Fruit fly (Drosophila melanogaster) whole organism, embryonic: Measurements from ENCODE around the gene CG15818.

ENCODE experiments used
- Adf1 ChIP-seq: fragments of 200-800 bp; sonication (Bioruptor generic); IDR thresholded peaks from 2 replicates; pipeline ENCODE4 v1.3.6; 2022; ENCODE audit warnings: missing biosample characterization, missing genetic modification characterization
- BtbVII ChIP-seq: fragments of 200-800 bp; sonication (Bioruptor generic); optimal IDR thresholded peaks from 3 replicates; lab custom pipeline; 2017; ENCODE audit warnings: missing biosample characterization, mild to moderate bottlenecking, missing genetic modification characterization
- CG11696 ChIP-seq: fragments of 200-800 bp; sonication (Bioruptor generic); IDR thresholded peaks from 2 replicates; pipeline ENCODE4 v1.3.6; 2022; ENCODE audit warnings: missing biosample characterization, missing genetic modification characterization
- CG12071 ChIP-seq: fragments of 200-800 bp; sonication (Bioruptor generic); optimal IDR thresholded peaks from 3 replicates; lab custom pipeline; 2018; ENCODE audit warnings: missing biosample characterization, mild to moderate bottlenecking, missing genetic modification characterization
- CG13287 ChIP-seq: fragments of 200-800 bp; sonication (Bioruptor generic); IDR thresholded peaks from 2 replicates; pipeline ENCODE4 v1.3.6; 2022; ENCODE audit warnings: missing biosample characterization, missing genetic modification characterization; ENCODE audit not compliant: partially characterized antibody
- CG15479 ChIP-seq: fragments of 200-800 bp; sonication (Bioruptor generic); optimal IDR thresholded peaks from 3 replicates; lab custom pipeline; 2019; ENCODE audit warnings: missing biosample characterization, mild to moderate bottlenecking, missing genetic modification characterization, moderate library complexity
- CG15601 ChIP-seq: fragments of 200-800 bp; sonication (Bioruptor generic); optimal IDR thresholded peaks from 3 replicates; lab custom pipeline; 2019; ENCODE audit warnings: missing biosample characterization, mild to moderate bottlenecking, missing genetic modification characterization, moderate library complexity
- CG17385 ChIP-seq: fragments of 200-800 bp; sonication (Bioruptor generic); optimal IDR thresholded peaks from 3 replicates; lab custom pipeline; 2018; ENCODE audit warnings: missing biosample characterization, mild to moderate bottlenecking, missing genetic modification characterization
- CG17802 ChIP-seq: fragments of 200-800 bp; sonication (Bioruptor generic); optimal IDR thresholded peaks from 2 replicates; lab custom pipeline; 2018; ENCODE audit warnings: missing biosample characterization, mild to moderate bottlenecking, missing genetic modification characterization, moderate library complexity
- CG2202 ChIP-seq: fragments of 200-800 bp; sonication (Bioruptor generic); optimal IDR thresholded peaks from 2 replicates; lab custom pipeline; 2018; ENCODE audit warnings: missing biosample characterization, mild to moderate bottlenecking, missing genetic modification characterization
- CG2712 ChIP-seq: fragments of 200-800 bp; optimal IDR thresholded peaks from 3 replicates; lab custom pipeline; 2019; ENCODE audit warnings: missing biosample characterization, mild to moderate bottlenecking, missing genetic modification characterization, moderate library complexity
- CG2875 ChIP-seq: fragments of 200-800 bp; sonication (Bioruptor generic); optimal IDR thresholded peaks from 2 replicates; lab custom pipeline; 2017; ENCODE audit warnings: missing biosample characterization, mild to moderate bottlenecking, missing genetic modification characterization, missing genetic modification reagents
- CG31388 ChIP-seq: fragments of 200-800 bp; sonication (Bioruptor generic); optimal IDR thresholded peaks from 2 replicates; lab custom pipeline; 2016; ENCODE audit warnings: missing biosample characterization, missing genetic modification characterization
- CG8089 ChIP-seq: fragments of 200-800 bp; sonication (Bioruptor generic); optimal IDR thresholded peaks from 3 replicates; lab custom pipeline; 2016; ENCODE audit warnings: missing biosample characterization, missing genetic modification characterization
- CG8290 ChIP-seq, 3 experiments: fragments of 200-800 bp; sonication (Bioruptor generic); optimal IDR thresholded peaks; 2 replicates each; lab custom pipeline; 2016 to 2019; ENCODE audit warnings: missing biosample characterization in 3 of 3, missing genetic modification characterization in 3 of 3, mild to moderate bottlenecking in 2 of 3, moderate library complexity in 1 of 3
- D19B ChIP-seq: fragments of 200-800 bp; sonication (Bioruptor generic); optimal IDR thresholded peaks from 2 replicates; lab custom pipeline; 2017; ENCODE audit warnings: missing biosample characterization, mild to moderate bottlenecking, missing genetic modification characterization
- Dref ChIP-seq: fragments of 200-800 bp; sonication (Bioruptor generic); IDR thresholded peaks from 2 replicates; pipeline ENCODE4 v1.3.6; 2022; ENCODE audit warnings: missing biosample characterization, missing genetic modification characterization
- Elba2 ChIP-seq: fragments of 200-800 bp; sonication (Bioruptor generic); optimal IDR thresholded peaks from 3 replicates; lab custom pipeline; 2016; ENCODE audit warnings: missing biosample characterization, missing genetic modification characterization
- HHEX ChIP-seq: fragments of 200-800 bp; sonication (Bioruptor generic); optimal IDR thresholded peaks from 3 replicates; lab custom pipeline; 2017; ENCODE audit warnings: missing biosample characterization, mild to moderate bottlenecking, missing genetic modification characterization, missing genetic modification reagents
- HLHmδ ChIP-seq: fragments of 200-800 bp; sonication (Bioruptor generic); optimal IDR thresholded peaks from 2 replicates; lab custom pipeline; 2018; ENCODE audit warnings: missing biosample characterization, mild to moderate bottlenecking, missing genetic modification characterization, moderate library complexity
- Jarid2 ChIP-seq: fragments of 200-800 bp; sonication (Bioruptor generic); optimal IDR thresholded peaks from 3 replicates; lab custom pipeline; 2017; ENCODE audit warnings: mild to moderate bottlenecking, missing biosample characterization, missing genetic modification reagents, missing genetic modification characterization
- MBD-R2 ChIP-seq: fragments of 200-800 bp; sonication (Bioruptor generic); IDR thresholded peaks from 2 replicates; pipeline ENCODE4 v1.3.6; 2022; ENCODE audit warnings: missing biosample characterization, missing genetic modification characterization
- Med ChIP-seq: fragments of 200-800 bp; sonication (Bioruptor generic); peaks from one replicate; lab custom pipeline; 2016; ENCODE audit warnings: missing biosample characterization, missing genetic modification characterization, mild to moderate bottlenecking, inconsistent platforms, moderate library complexity
- Myb ChIP-seq: fragments of 200-800 bp; sonication (Bioruptor generic); optimal IDR thresholded peaks from 2 replicates; lab custom pipeline; 2016; ENCODE audit warnings: missing biosample characterization, missing genetic modification characterization
- Trl ChIP-seq, 3 experiments: fragments of >200 bp in 2 of 3; fragments of 200-800 bp in 1 of 3; sonication (Bioruptor generic) in 1 of 3; optimal IDR thresholded peaks; 2 replicates in 1 of 3; 3 replicates in 2 of 3; lab custom pipeline; 2016 to 2017; ENCODE audit warnings: missing biosample characterization in 1 of 3, missing genetic modification characterization in 1 of 3
- bigmax ChIP-seq: fragments of 200-800 bp; sonication (Bioruptor generic); optimal IDR thresholded peaks from 2 replicates; lab custom pipeline; 2018; ENCODE audit warnings: missing biosample characterization, mild to moderate bottlenecking, missing genetic modification characterization
- bowl ChIP-seq: fragments of 200-800 bp; sonication (Bioruptor generic); IDR thresholded peaks from 2 replicates; pipeline ENCODE4 v1.3.6; 2022; ENCODE audit warnings: missing biosample characterization, missing genetic modification characterization
- bsh ChIP-seq, 2 experiments: fragments of 200-800 bp; sonication (Bioruptor generic); optimal IDR thresholded peaks; 2 replicates each; lab custom pipeline; 2017 to 2018; ENCODE audit warnings: mild to moderate bottlenecking in 2 of 2, missing biosample characterization in 2 of 2, missing genetic modification characterization in 2 of 2, moderate library complexity in 1 of 2
- chinmo ChIP-seq: fragments of 200-800 bp; sonication (Bioruptor generic); IDR thresholded peaks from 4 replicates; pipeline ENCODE4 v1.3.6; 2022; ENCODE audit warnings: missing biosample characterization, missing genetic modification characterization; ENCODE audit not compliant: partially characterized antibody
- chm ChIP-seq: fragments of 200-800 bp; sonication (Bioruptor generic); IDR thresholded peaks from 2 replicates; pipeline ENCODE4 v1.3.6; 2022; ENCODE audit warnings: missing biosample characterization, missing genetic modification characterization
- chn ChIP-seq: fragments of 200-800 bp; sonication (Bioruptor generic); optimal IDR thresholded peaks from 2 replicates; lab custom pipeline; 2016; ENCODE audit warnings: missing biosample characterization, missing genetic modification characterization
- corto ChIP-seq: fragments of 200-800 bp; sonication (Bioruptor generic); optimal IDR thresholded peaks from 2 replicates; lab custom pipeline; 2016; ENCODE audit warnings: missing biosample characterization, mild to moderate bottlenecking, missing genetic modification characterization, moderate library complexity
- da ChIP-seq: fragments of 200-800 bp; sonication (Bioruptor generic); optimal IDR thresholded peaks from 2 replicates; lab custom pipeline; 2016; ENCODE audit warnings: missing biosample characterization, missing genetic modification characterization
- dati ChIP-seq: fragments of 200-800 bp; sonication (Bioruptor generic); IDR thresholded peaks from 2 replicates; pipeline ENCODE4 v1.3.6; 2022; ENCODE audit warnings: missing biosample characterization, missing genetic modification characterization
- dmrt11E ChIP-seq: fragments of 200-800 bp; sonication (Bioruptor generic); optimal IDR thresholded peaks from 3 replicates; lab custom pipeline; 2018; ENCODE audit warnings: missing biosample characterization, mild to moderate bottlenecking, missing genetic modification characterization, moderate library complexity
- ewg ChIP-seq: fragments of 200-800 bp; sonication (Bioruptor generic); optimal IDR thresholded peaks from 3 replicates; lab custom pipeline; 2017; ENCODE audit warnings: mild to moderate bottlenecking, missing biosample characterization, missing genetic modification reagents, missing genetic modification characterization
- jumu ChIP-seq: fragments of 200-800 bp; sonication (Bioruptor generic); optimal IDR thresholded peaks from 3 replicates; lab custom pipeline; 2016; ENCODE audit warnings: missing biosample characterization, missing genetic modification characterization
- lola ChIP-seq, 3 experiments: fragments of >200 bp in 2 of 3; fragments of 200-800 bp in 1 of 3; sonication (Bioruptor generic) in 1 of 3; optimal IDR thresholded peaks; 2 replicates each; lab custom pipeline; 2017 to 2019; ENCODE audit warnings: missing biosample characterization in 3 of 3, missing genetic modification characterization in 3 of 3, mild to moderate bottlenecking in 1 of 3, moderate library complexity in 1 of 3
- mam ChIP-seq: fragments of 200-800 bp; sonication (Bioruptor generic); optimal IDR thresholded peaks from 3 replicates; lab custom pipeline; 2016; ENCODE audit warnings: missing biosample characterization, missing genetic modification characterization
- pnt ChIP-seq: fragments of 200-800 bp; sonication (Bioruptor generic); optimal IDR thresholded peaks from 3 replicates; lab custom pipeline; 2016; ENCODE audit warnings: missing biosample characterization, missing genetic modification characterization
- prd ChIP-seq, 3 experiments: fragments of >200 bp in 2 of 3; fragments of 200-800 bp in 1 of 3; sonication (Bioruptor generic) in 1 of 3; optimal IDR thresholded peaks in 2 of 3; IDR thresholded peaks in 1 of 3; 2 replicates in 2 of 3; 3 replicates in 1 of 3; pipeline versions ENCODE4 v1.3.6 to Lab custom; 2017 to 2022; ENCODE audit warnings: missing biosample characterization in 1 of 3, missing genetic modification characterization in 1 of 3
- pros ChIP-seq: fragments of 200-800 bp; sonication (Bioruptor generic); optimal IDR thresholded peaks from 3 replicates; lab custom pipeline; 2019; ENCODE audit warnings: missing biosample characterization, mild to moderate bottlenecking, missing genetic modification characterization, moderate library complexity
- sd ChIP-seq: fragments of 200-800 bp; sonication (Bioruptor generic); optimal IDR thresholded peaks from 3 replicates; lab custom pipeline; 2018; ENCODE audit warnings: missing biosample characterization, mild to moderate bottlenecking, missing genetic modification characterization, moderate library complexity
- sna ChIP-seq: fragments of 200-800 bp; sonication (Bioruptor generic); IDR thresholded peaks from 2 replicates; pipeline ENCODE4 v1.3.6; 2022; ENCODE audit warnings: missing biosample characterization, missing genetic modification characterization; ENCODE audit not compliant: partially characterized antibody
- tap ChIP-seq: fragments of 200-800 bp; optimal IDR thresholded peaks from 3 replicates; lab custom pipeline; 2019; ENCODE audit warnings: missing biosample characterization, mild to moderate bottlenecking, missing genetic modification characterization, moderate library complexity
- tgo ChIP-seq: fragments of 200-800 bp; sonication (Bioruptor generic); IDR thresholded peaks from 3 replicates; pipeline ENCODE4 v1.3.6; 2022; ENCODE audit warnings: missing biosample characterization, missing genetic modification characterization
- z ChIP-seq: fragments of 200-800 bp; sonication (Bioruptor generic); IDR thresholded peaks from 3 replicates; pipeline ENCODE4 v1.3.6; 2022; ENCODE audit warnings: missing biosample characterization, missing genetic modification characterization

CG15818 gene

DNA sequence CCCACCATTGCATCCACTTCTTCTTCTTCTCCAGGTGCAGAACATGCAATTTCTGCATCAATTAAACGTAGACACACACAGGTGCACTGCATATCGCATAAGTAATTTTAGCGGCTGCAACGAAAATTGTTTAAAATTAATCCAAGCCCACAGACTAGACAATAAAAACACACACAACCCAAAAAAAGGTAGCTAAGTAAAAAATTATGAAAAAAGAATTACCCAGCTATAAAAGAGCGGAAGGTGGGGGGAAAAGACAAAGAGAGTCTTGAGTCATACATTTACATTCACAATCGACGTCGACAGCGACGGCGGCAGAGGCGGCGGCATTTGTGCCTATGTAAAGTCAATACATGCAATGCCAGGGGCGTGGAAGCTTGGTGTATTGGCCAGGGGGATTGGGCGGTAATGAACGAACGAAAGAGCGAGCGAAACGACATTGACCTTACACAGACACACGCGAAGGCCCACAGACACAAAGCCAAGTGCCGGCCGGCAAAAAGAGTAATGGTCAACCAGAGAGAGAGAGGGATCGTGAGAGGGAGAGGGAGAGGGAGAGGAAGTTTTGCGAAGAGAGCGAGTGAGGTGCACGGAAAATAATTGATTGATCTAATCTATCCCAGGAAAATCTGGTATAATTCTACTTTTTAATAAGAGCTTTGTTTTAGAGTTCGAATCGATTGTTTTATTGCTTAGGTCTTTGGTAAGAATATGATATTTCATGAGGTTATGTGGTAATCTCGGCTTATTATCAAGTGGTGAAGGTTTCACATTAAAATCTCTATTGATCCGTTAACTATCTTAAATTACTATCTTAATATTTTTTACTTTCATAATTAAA is 7.7 kb downstream of the CG15818 start (continued):
- peak; percentile 83 to 84 for TF ChIP-seq Trl (optimal IDR thresholded peaks at IDR 0.05; lab: Kevin White, UChicago)
- no peak for TF ChIP-seq Trl (GFP tag; optimal IDR thresholded peaks at IDR 0.05; lab: Kevin White, UChicago)
- no peak for TF ChIP-seq Elba2
- no peak for TF ChIP-seq bigmax (GFP tag; lab: Kevin White, UChicago)
- TF ChIP-seq CG17385 (GFP tag; lab: Kevin White, UChicago): no peak
- TF ChIP-seq Med (GFP tag; lab: Kevin White, UChicago): peak; percentile 81
- no peak for TF ChIP-seq CG12071
- no peak for TF ChIP-seq sna
- no peak for TF ChIP-seq CG2202
- peak; percentile 88 for TF ChIP-seq Adf1
- no peak for TF ChIP-seq CG31388 (GFP tag; lab: Kevin White, UChicago)
- TF ChIP-seq dmrt11E (tag; lab: Kevin White, UChicago): no peak
- no peak for TF ChIP-seq dati (GFP tag; lab: Robert Waterston, UW)
- TF ChIP-seq Dref (GFP tag; lab: Robert Waterston, UW): no peak
- no peak for TF ChIP-seq ewg (GFP tag; lab: Kevin White, UChicago)
- TF ChIP-seq D19B (GFP tag; lab: Kevin White, UChicago): no peak
- TF ChIP-seq MBD-R2 (GFP tag; lab: Robert Waterston, UW): no peak
- TF ChIP-seq mam: no peak
- no peak for TF ChIP-seq Myb (GFP tag; lab: Kevin White, UChicago)
- no peak for TF ChIP-seq z (GFP tag; lab: Robert Waterston, UW)
- 0 out of 3 replicates have a peak, but pooled peaks have one; percentile 14 for TF ChIP-seq tgo (GFP tag; lab: Robert Waterston, UW)
- TF ChIP-seq pros: peak; percentile 42
- no peak for TF ChIP-seq CG11696 (GFP tag; lab: Robert Waterston, UW)
- TF ChIP-seq bowl (GFP tag; lab: Robert Waterston, UW): no peak
- peak in 1 of 2 experiments; percentile 85 for TF ChIP-seq bsh (GFP tag; optimal IDR thresholded peaks at IDR 0.05; lab: Kevin White, UChicago)
- peak; percentile 9 for TF ChIP-seq CG15479 (GFP tag; lab: Kevin White, UChicago)
- TF ChIP-seq pnt (GFP tag; lab: Kevin White, UChicago): no peak
- TF ChIP-seq CG8089 (GFP tag; lab: Kevin White, UChicago): no peak
- no peak for TF ChIP-seq chn (GFP tag; lab: Kevin White, UChicago)
- no peak for TF ChIP-seq Jarid2 (GFP tag; lab: Kevin White, UChicago)
- no peak for TF ChIP-seq prd (optimal IDR thresholded peaks at IDR 0.05; lab: Kevin White, UChicago)
- no peak for TF ChIP-seq prd (GFP tag; IDR thresholded peaks at IDR 0.05; lab: Robert Waterston, UW)
- no peak for TF ChIP-seq CG17802 (tag; lab: Kevin White, UChicago)
- no peak for TF ChIP-seq tap (tag; lab: Kevin White, UChicago)
- no peak for TF ChIP-seq BtbVII (GFP tag; lab: Kevin White, UChicago)
- TF ChIP-seq CG15601: no peak
- TF ChIP-seq corto (GFP tag; lab: Kevin White, UChicago): peak; percentile 43
- TF ChIP-seq jumu: no peak
- no peak for TF ChIP-seq HLHmδ (GFP tag; lab: Kevin White, UChicago)
- no peak for TF ChIP-seq da (GFP tag; lab: Kevin White, UChicago)
- TF ChIP-seq CG13287 (GFP tag; lab: Robert Waterston, UW): peak; percentile 30; the same call in 1 of the 2 replicates
- TF ChIP-seq CG2875 (GFP tag; lab: Kevin White, UChicago): no peak
- no peak for TF ChIP-seq HHEX
- TF ChIP-seq CG2712 (tag; lab: Kevin White, UChicago): no peak
- TF ChIP-seq chm (GFP tag; lab: Robert Waterston, UW): peak; percentile 63; the same call in 1 of the 2 replicates
- peak; percentile 9 for TF ChIP-seq sd (tag; lab: Kevin White, UChicago)
- no peak for TF ChIP-seq CG8290 (GFP tag; optimal IDR thresholded peaks at IDR 0.05; lab: Kevin White, UChicago)
- peak in 1 of 2 experiments; percentile 20 for TF ChIP-seq CG8290 (tag; optimal IDR thresholded peaks at IDR 0.05; lab: Kevin White, UChicago)
- peak; percentile 53; the same call in 1 of the 4 replicates for TF ChIP-seq chinmo
- no peak for TF ChIP-seq lola (GFP tag; optimal IDR thresholded peaks at IDR 0.05; lab: Kevin White, UChicago)
